ENCODE assay signal across 4 fruit fly cellular contexts in the genomic region with DNA sequence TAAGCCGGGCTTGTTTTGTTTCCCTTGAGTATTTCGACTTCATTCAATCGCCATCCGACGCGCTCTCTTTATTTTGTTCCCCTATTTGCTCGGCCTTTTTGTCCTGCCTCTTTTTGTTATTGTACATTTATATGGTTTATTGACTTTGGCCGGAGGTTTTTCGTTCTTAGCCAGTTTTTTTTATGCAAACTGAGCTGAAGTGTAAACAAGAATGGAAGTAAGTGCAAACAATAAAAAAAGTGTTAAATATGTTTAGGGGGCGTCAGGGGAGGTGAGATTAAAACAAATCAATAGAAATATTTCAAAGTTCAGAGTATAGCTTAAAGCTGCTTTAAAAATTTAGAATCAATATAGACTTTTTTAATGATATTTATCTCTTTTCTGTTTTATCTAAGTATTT.
A peak's percentile ranks its signal among the peaks of the same experiment; 100 is the strongest.
TF ChIP-seq lines count a peak whose summit lies in the region.

No protein-coding gene starts in this region.

- no peak for TF ChIP-seq CTCF in whole organism, embryonic (GFP tag; optimal IDR thresholded peaks at IDR 0.05; lab: Kevin White, UChicago)

TF ChIP-seq in whole organism, embryonic, 481 proteins besides CTCF, POLR2A, EP300 and RAD21:
- peak; percentile 8 for TF ChIP-seq NK7.1 (GFP tag; optimal IDR thresholded peaks at IDR 0.05; lab: Kevin White, UChicago)
- TF ChIP-seq sens (GFP tag; lab: Kevin White, UChicago): peak; percentile 37
- peak; percentile 49 for TF ChIP-seq CG15696 (tag; optimal IDR thresholded peaks at IDR 0.05; lab: Kevin White, UChicago)
- no peak for TF ChIP-seq shn (GFP tag; optimal IDR thresholded peaks at IDR 0.05; lab: Kevin White, UChicago)
- TF ChIP-seq fd102C (GFP tag; optimal IDR thresholded peaks at IDR 0.05; lab: Kevin White, UChicago): peak; percentile 71
- peak; percentile 59 for TF ChIP-seq CG9727 (GFP tag; optimal IDR thresholded peaks at IDR 0.05; lab: Kevin White, UChicago)
- TF ChIP-seq CG5953 (GFP tag; IDR thresholded peaks at IDR 0.05; lab: Robert Waterston, UW): no peak
- peak; percentile 3 for TF ChIP-seq CG7556 (GFP tag; optimal IDR thresholded peaks at IDR 0.05; lab: Kevin White, UChicago)
- TF ChIP-seq MTF-1 (GFP tag; optimal IDR thresholded peaks at IDR 0.05; lab: Kevin White, UChicago; ENCODE audit: borderline replicate concordance): peak; percentile 30
- 0 out of 3 replicates have a peak, but pooled peaks have one; percentile 6 for TF ChIP-seq otp (GFP tag; IDR thresholded peaks at IDR 0.05; lab: Robert Waterston, UW)
- TF ChIP-seq CG7745 (tag; optimal IDR thresholded peaks at IDR 0.05; lab: Kevin White, UChicago): no peak
- TF ChIP-seq Atf-2 (GFP tag; optimal IDR thresholded peaks at IDR 0.05; lab: Kevin White, UChicago): no peak
- 0 out of 2 replicates have a peak, but pooled peaks have one; percentile 6 for TF ChIP-seq HLH3B (GFP tag; IDR thresholded peaks at IDR 0.05; lab: Robert Waterston, UW)
- peak; percentile 40 for TF ChIP-seq oc (tag; optimal IDR thresholded peaks at IDR 0.05; lab: Kevin White, UChicago)
- TF ChIP-seq Med (GFP tag; lab: Kevin White, UChicago): peak; percentile 49
- 0 out of 3 replicates have a peak, but pooled peaks have one; percentile 10 for TF ChIP-seq CG17361 (GFP tag; IDR thresholded peaks at IDR 0.05; lab: Robert Waterston, UW)
- TF ChIP-seq gem (tag; optimal IDR thresholded peaks at IDR 0.05; lab: Kevin White, UChicago): peak; percentile 10

TF ChIP-seq in whole organism, prepupa, 60 proteins besides CTCF, POLR2A, EP300 and RAD21 (continues in another document):
- no peak for TF ChIP-seq Hr39 (GFP tag; optimal IDR thresholded peaks at IDR 0.05; lab: Kevin White, UChicago)
- no peak for TF ChIP-seq achi (GFP tag; optimal IDR thresholded peaks at IDR 0.05; lab: Kevin White, UChicago)
- no peak for TF ChIP-seq Gug (GFP tag; IDR thresholded peaks at IDR 0.05; lab: Robert Waterston, UW)
- TF ChIP-seq CG9139 (GFP tag; optimal IDR thresholded peaks at IDR 0.05; lab: Kevin White, UChicago): no peak
- TF ChIP-seq dsx (GFP tag; optimal IDR thresholded peaks at IDR 0.05; lab: Kevin White, UChicago; ENCODE audit: poor library complexity, severe bottlenecking): no peak
- peak; percentile 11 for TF ChIP-seq esn (GFP tag; optimal IDR thresholded peaks at IDR 0.05; lab: Kevin White, UChicago)
- TF ChIP-seq lz (GFP tag; optimal IDR thresholded peaks at IDR 0.05; lab: Kevin White, UChicago): peak; percentile 6
- no peak for TF ChIP-seq CG6163 (GFP tag; IDR thresholded peaks at IDR 0.05; lab: Robert Waterston, UW)
- TF ChIP-seq CG8119 (GFP tag; IDR thresholded peaks at IDR 0.05; lab: Robert Waterston, UW): no peak
- TF ChIP-seq Blimp-1 (GFP tag; optimal IDR thresholded peaks at IDR 0.05; lab: Kevin White, UChicago): no peak
- TF ChIP-seq salr (GFP tag; optimal IDR thresholded peaks at IDR 0.05; lab: Kevin White, UChicago): no peak
- TF ChIP-seq CG8632 (GFP tag; optimal IDR thresholded peaks at IDR 0.05; lab: Kevin White, UChicago): no peak
- TF ChIP-seq Hr4 (GFP tag; optimal IDR thresholded peaks at IDR 0.05; lab: Kevin White, UChicago): no peak
- no peak for TF ChIP-seq CG31627 (GFP tag; optimal IDR thresholded peaks at IDR 0.05; lab: Kevin White, UChicago)
- TF ChIP-seq svp (GFP tag; lab: Kevin White, UChicago): no peak
- no peak for TF ChIP-seq spab (GFP tag; optimal IDR thresholded peaks at IDR 0.05; lab: Kevin White, UChicago)
- no peak for TF ChIP-seq Sox14 (GFP tag; optimal IDR thresholded peaks at IDR 0.05; lab: Kevin White, UChicago)
- TF ChIP-seq fkh (GFP tag; optimal IDR thresholded peaks at IDR 0.05; lab: Kevin White, UChicago): peak; percentile 87
- TF ChIP-seq Eip75B (GFP tag; optimal IDR thresholded peaks at IDR 0.05; lab: Kevin White, UChicago): no peak
- peak; percentile 14 for TF ChIP-seq vri (GFP tag; optimal IDR thresholded peaks at IDR 0.05; lab: Kevin White, UChicago)
- no peak for TF ChIP-seq CG32006 (GFP tag; optimal IDR thresholded peaks at IDR 0.05; lab: Kevin White, UChicago)
- TF ChIP-seq Eip93F (GFP tag; optimal IDR thresholded peaks at IDR 0.05; lab: Kevin White, UChicago): no peak
- no peak for TF ChIP-seq CG6792 (GFP tag; optimal IDR thresholded peaks at IDR 0.05; lab: Kevin White, UChicago)
- TF ChIP-seq Eip78C (GFP tag; lab: Kevin White, UChicago): peak; percentile 69
- TF ChIP-seq CG4318 (GFP tag; optimal IDR thresholded peaks at IDR 0.05; lab: Kevin White, UChicago): no peak

TF ChIP-seq in whole organism, pupa, 21 proteins besides CTCF, POLR2A, EP300 and RAD21:
- TF ChIP-seq CG10348 (GFP tag; IDR thresholded peaks at IDR 0.05; lab: Robert Waterston, UW): no peak
- TF ChIP-seq CG4496 (GFP tag; IDR thresholded peaks at IDR 0.05; lab: Robert Waterston, UW): 0 out of 3 replicates have a peak, but pooled peaks have one; percentile 19
- TF ChIP-seq CG14655 (GFP tag; optimal IDR thresholded peaks at IDR 0.05; lab: Kevin White, UChicago): no peak
- TF ChIP-seq rn (GFP tag; IDR thresholded peaks at IDR 0.05; lab: Robert Waterston, UW): no peak
- TF ChIP-seq CG8159 (tag; optimal IDR thresholded peaks at IDR 0.05; lab: Kevin White, UChicago): no peak
- no peak for TF ChIP-seq CG15710 (tag; optimal IDR thresholded peaks at IDR 0.05; lab: Kevin White, UChicago)
- TF ChIP-seq Pif1B (GFP tag; optimal IDR thresholded peaks at IDR 0.05; lab: Kevin White, UChicago): no peak
- no peak for TF ChIP-seq CG8301 (tag; optimal IDR thresholded peaks at IDR 0.05; lab: Kevin White, UChicago)
- TF ChIP-seq CG17806 (tag; optimal IDR thresholded peaks at IDR 0.05; lab: Kevin White, UChicago): peak; percentile 4
- no peak for TF ChIP-seq Snoo (tag; optimal IDR thresholded peaks at IDR 0.05; lab: Kevin White, UChicago)
- no peak for TF ChIP-seq Ets98B (GFP tag; IDR thresholded peaks at IDR 0.05; lab: Robert Waterston, UW)
- no peak for TF ChIP-seq EcR (GFP tag; optimal IDR thresholded peaks at IDR 0.05; lab: Kevin White, UChicago)
- TF ChIP-seq fd96Ca (GFP tag; IDR thresholded peaks at IDR 0.05; lab: Robert Waterston, UW): no peak
- peak; percentile 40 for TF ChIP-seq Pif1A (GFP tag; optimal IDR thresholded peaks at IDR 0.05; lab: Kevin White, UChicago)
- no peak for TF ChIP-seq CG13204 (GFP tag; optimal IDR thresholded peaks at IDR 0.05; lab: Kevin White, UChicago)

TF ChIP-seq in whole organism, wandering third instar larva, 38 proteins besides CTCF, POLR2A, EP300 and RAD21:
- TF ChIP-seq sage (GFP tag; optimal IDR thresholded peaks at IDR 0.05; lab: Kevin White, UChicago) (no peak), Vsx2 (GFP tag; optimal IDR thresholded peaks at IDR 0.05; lab: Kevin White, UChicago; ENCODE audit: partially characterized antibody) (no peak), rgr (GFP tag; optimal IDR thresholded peaks at IDR 0.05; lab: Kevin White, UChicago) (peak; percentile 29), br (GFP tag; optimal IDR thresholded peaks at IDR 0.05; lab: Kevin White, UChicago) (peak; percentile 25), Sp1 (GFP tag; optimal IDR thresholded peaks at IDR 0.05; lab: Kevin White, UChicago) (peak; percentile 21), OdsH (GFP tag; optimal IDR thresholded peaks at IDR 0.05; lab: Kevin White, UChicago) (peak; percentile 13), foxo (GFP tag; optimal IDR thresholded peaks at IDR 0.05; lab: Kevin White, UChicago) (peak in 1 of 2 experiments; percentile 8), h (GFP tag; optimal IDR thresholded peaks at IDR 0.05; lab: Kevin White, UChicago) (peak; percentile 15), Jra (GFP tag; optimal IDR thresholded peaks at IDR 0.05; lab: Kevin White, UChicago) (peak; percentile 28), psq (GFP tag; optimal IDR thresholded peaks at IDR 0.05; lab: Kevin White, UChicago) (peak; percentile 17), Hnf4 (GFP tag; optimal IDR thresholded peaks at IDR 0.05; lab: Kevin White, UChicago) (no peak)
